Worm (Caenorhabditis elegans) whole organism, young adult: Measurements from ENCODE around the gene C49F5.8.

Experiments used
- nhr-80 ChIP-seq: sonication (generic microtip); optimal IDR thresholded peaks from 2 replicates; lab custom pipeline; 2016; ENCODE audit warnings: missing genetic modification characterization, missing compliant biosample characterization
- rec-8 ChIP-seq, 2 experiments: sonication (generic microtip); optimal IDR thresholded peaks; 2 replicates each; lab custom pipeline; 2016; ENCODE audit warnings: mild to moderate bottlenecking in 2 of 2, missing genetic modification characterization in 2 of 2, missing genetic modification reagents in 2 of 2, missing genotype in 2 of 2, missing biosample characterization in 1 of 2, missing compliant biosample characterization in 1 of 2, moderate library complexity in 1 of 2
- ztf-3 ChIP-seq: fragments of 200-800 bp; sonication (Bioruptor generic); optimal IDR thresholded peaks from 2 replicates; lab custom pipeline; 2018; ENCODE audit warnings: mild to moderate bottlenecking, missing genetic modification characterization, missing compliant biosample characterization

DNA sequence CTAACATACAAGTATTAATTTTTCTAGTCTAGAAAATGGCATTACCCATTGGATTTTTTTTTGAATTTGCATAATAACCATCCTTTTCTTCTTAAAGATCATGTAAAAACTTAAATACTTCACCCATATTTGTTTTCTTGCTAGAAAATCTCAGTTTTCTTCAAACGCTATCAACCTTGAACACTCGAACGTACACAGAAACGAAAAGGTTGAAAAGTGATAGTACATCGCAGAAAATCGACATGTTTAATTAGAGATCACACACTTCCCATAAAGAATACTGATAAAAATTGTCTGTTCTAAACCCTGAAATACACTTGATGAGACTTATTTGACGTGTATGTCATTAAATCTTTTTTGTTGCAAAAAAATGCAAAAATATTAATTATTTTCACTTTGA, 32.4 kb upstream of the C49F5.8 start, which contains the start of gene F55G7.4:
- TF ChIP-seq ztf-3 (GFP tag; lab: Kevin White, UChicago): no peak
- no peak for TF ChIP-seq nhr-80 (tag; lab: Kevin White, UChicago)
- TF ChIP-seq rec-8 (tag; optimal IDR thresholded peaks at IDR 0.05; lab: Kevin White, UChicago): no peak
